Fruit fly (Drosophila melanogaster): ENCODE data around the gene CG46458.

CG46458 gene

dm6 chr3R:6903289-6903791, 54.8 kb downstream of the CG46458 start:
- TF ChIP-seq CG8478 (optimal IDR thresholded peaks at IDR 0.05) (no peak), CTCF (optimal IDR thresholded peaks at IDR 0.05) (no peak)

- TF ChIP-seq CTCF (optimal IDR thresholded peaks at IDR 0.05) (no peak), CG8478 (optimal IDR thresholded peaks at IDR 0.05) (no peak)
Measured at dm6 chr3R:6898922-6899321, 59.2 kb downstream of the CG46458 start.

- TF ChIP-seq CG8478 (optimal IDR thresholded peaks at IDR 0.05) (no peak), CTCF (optimal IDR thresholded peaks at IDR 0.05) (no peak)
Measured at dm6 chr3R:6893137-6893578, 65.0 kb downstream of the CG46458 start.

dm6 chr3R:6888795-6889194, 69.4 kb downstream of the CG46458 start:
- TF ChIP-seq CTCF (optimal IDR thresholded peaks at IDR 0.05) (no peak), CG8478 (optimal IDR thresholded peaks at IDR 0.05) (no peak)

dm6 chr3R:6885182-6885789, 72.9 kb downstream of the CG46458 start:
- TF ChIP-seq CG8478 (optimal IDR thresholded peaks at IDR 0.05), result no peak
- TF ChIP-seq CTCF (optimal IDR thresholded peaks at IDR 0.05), result no peak

- no peak for TF ChIP-seq CG8478 (optimal IDR thresholded peaks at IDR 0.05)
- no peak for TF ChIP-seq CTCF (optimal IDR thresholded peaks at IDR 0.05)
Measured at dm6 chr3R:6881264-6882014, 76.7 kb downstream of the CG46458 start.

- TF ChIP-seq CG8478 (optimal IDR thresholded peaks at IDR 0.05), result no peak
- TF ChIP-seq CTCF (optimal IDR thresholded peaks at IDR 0.05), result peak; percentile 89 to 90
Measured at dm6 chr3R:6870836-6871235, 87.3 kb downstream of the CG46458 start.

- no peak for TF ChIP-seq CTCF (optimal IDR thresholded peaks at IDR 0.05)
- no peak for TF ChIP-seq CG8478 (optimal IDR thresholded peaks at IDR 0.05)
Measured at dm6 chr3R:6869297-6869696, 88.9 kb downstream of the CG46458 start.

- no peak for TF ChIP-seq CG8478 (optimal IDR thresholded peaks at IDR 0.05)
- no peak for TF ChIP-seq CTCF (optimal IDR thresholded peaks at IDR 0.05)
Measured at dm6 chr3R:6868212-6868611, 90.0 kb downstream of the CG46458 start.

- TF ChIP-seq CG8478 (optimal IDR thresholded peaks at IDR 0.05) (no peak), CTCF (optimal IDR thresholded peaks at IDR 0.05) (no peak)
Measured at dm6 chr3R:6863769-6864393, 94.3 kb downstream of the CG46458 start, which contains the start of gene ftz. ftz (plus strand) TSS chr3R:6864324.

dm6 chr3R:6862577-6862976, 95.6 kb downstream of the CG46458 start:
- TF ChIP-seq CTCF (optimal IDR thresholded peaks at IDR 0.05), result no peak
- no peak for TF ChIP-seq CG8478 (optimal IDR thresholded peaks at IDR 0.05)

- no peak for TF ChIP-seq CG8478 (optimal IDR thresholded peaks at IDR 0.05)
- no peak for TF ChIP-seq CTCF (optimal IDR thresholded peaks at IDR 0.05)
Measured at dm6 chr3R:6860042-6860441, 98.1 kb downstream of the CG46458 start.

dm6 chr3R:6858997-6859396, 99.2 kb downstream of the CG46458 start:
- no peak for TF ChIP-seq CG8478 (optimal IDR thresholded peaks at IDR 0.05)
- no peak for TF ChIP-seq CTCF (optimal IDR thresholded peaks at IDR 0.05)

- TF ChIP-seq CTCF (optimal IDR thresholded peaks at IDR 0.05) (no peak), CG8478 (optimal IDR thresholded peaks at IDR 0.05) (no peak)
Measured at dm6 chr3R:6857425-6857824, 100.7 kb downstream of the CG46458 start.

dm6 chr3R:6854296-6854695, 103.9 kb downstream of the CG46458 start:
- TF ChIP-seq CG8478 (optimal IDR thresholded peaks at IDR 0.05), result no peak
- TF ChIP-seq CTCF (optimal IDR thresholded peaks at IDR 0.05), result peak; percentile 91 to 98

dm6 chr3R:6853672-6854071, 104.5 kb downstream of the CG46458 start:
- TF ChIP-seq CTCF (optimal IDR thresholded peaks at IDR 0.05) (no peak), CG8478 (optimal IDR thresholded peaks at IDR 0.05) (no peak)
